Worm (Caenorhabditis elegans): ENCODE data around the gene K09C4.7.
A peak's percentile ranks its signal among the peaks of the same experiment; 100 is the strongest.

The K09C4.7 gene

ce11 chrX:3272580-3272979, at the start of gene K09C4.7:
K09C4.7 (plus strand) TSS chrX:3272880.
- TF ChIP-seq unc-39 (tag; optimal IDR thresholded peaks at IDR 0.05): no peak
- TF ChIP-seq unc-62 (GFP tag; optimal IDR thresholded peaks at IDR 0.05): no peak
- TF ChIP-seq nhr-237 (tag; optimal IDR thresholded peaks at IDR 0.05): no peak
- TF ChIP-seq ceh-82 (tag; optimal IDR thresholded peaks at IDR 0.05): no peak
- no peak for TF ChIP-seq skn-1 (tag; optimal IDR thresholded peaks at IDR 0.05)
- TF ChIP-seq ceh-16 (tag; optimal IDR thresholded peaks at IDR 0.05): no peak
- TF ChIP-seq lsy-2 (tag; optimal IDR thresholded peaks at IDR 0.05): no peak
- no peak for TF ChIP-seq aly-2 (tag; optimal IDR thresholded peaks at IDR 0.05)
- TF ChIP-seq elt-3 (tag; optimal IDR thresholded peaks at IDR 0.05): no peak

ce11 chrX:3223135-3223534, 49.5 kb upstream of the K09C4.7 start:
- TF ChIP-seq zag-1 (tag; optimal IDR thresholded peaks at IDR 0.05): no peak
- TF ChIP-seq alr-1 (tag; optimal IDR thresholded peaks at IDR 0.05): no peak
- TF ChIP-seq fos-1 (tag; optimal IDR thresholded peaks at IDR 0.05): no peak
- no peak for TF ChIP-seq lin-13 (GFP tag; optimal IDR thresholded peaks at IDR 0.05)
- TF ChIP-seq nhr-23 (tag; optimal IDR thresholded peaks at IDR 0.05): no peak
- no peak for TF ChIP-seq nhr-10 (tag; optimal IDR thresholded peaks at IDR 0.05)
- no peak for TF ChIP-seq C34F6.9 (tag; optimal IDR thresholded peaks at IDR 0.05)
- no peak for TF ChIP-seq nhr-12 (tag; optimal IDR thresholded peaks at IDR 0.05)
- no peak for TF ChIP-seq ztf-1 (GFP tag; conservative IDR thresholded peaks at IDR 0.05)
- no peak for TF ChIP-seq nhr-6 (tag; optimal IDR thresholded peaks at IDR 0.05)

ce11 chrX:3226348-3227229, 46.1 kb upstream of the K09C4.7 start:
- TF ChIP-seq ztf-4 (tag; optimal IDR thresholded peaks at IDR 0.05): no peak
- peak; percentile 28 for TF ChIP-seq F13H6.1 (tag; optimal IDR thresholded peaks at IDR 0.05)
- no peak for TF ChIP-seq nhr-10 (tag; optimal IDR thresholded peaks at IDR 0.05)
- no peak for TF ChIP-seq crh-2 (tag; optimal IDR thresholded peaks at IDR 0.05)
- TF ChIP-seq peb-1 (tag; optimal IDR thresholded peaks at IDR 0.05): no peak
- no peak for TF ChIP-seq unc-62 (GFP tag; optimal IDR thresholded peaks at IDR 0.05)
- TF ChIP-seq mbf-1 (tag; optimal IDR thresholded peaks at IDR 0.05): no peak
- TF ChIP-seq sma-3 (GFP tag; optimal IDR thresholded peaks at IDR 0.05): no peak

- TF ChIP-seq skn-1 (tag; optimal IDR thresholded peaks at IDR 0.05) (no peak), nhr-237 (tag; optimal IDR thresholded peaks at IDR 0.05) (no peak), egl-27 (tag; optimal IDR thresholded peaks at IDR 0.05) (no peak), sem-4 (tag; optimal IDR thresholded peaks at IDR 0.05) (no peak), nhr-11 (tag; optimal IDR thresholded peaks at IDR 0.05) (no peak), nhr-21 (tag; optimal IDR thresholded peaks at IDR 0.05) (no peak), F13H6.1 (tag; optimal IDR thresholded peaks at IDR 0.05) (no peak), nhr-10 (tag; optimal IDR thresholded peaks at IDR 0.05) (no peak), C34F6.9 (tag; optimal IDR thresholded peaks at IDR 0.05) (no peak)
These were observed 44.0 kb upstream of the K09C4.7 start for ce11 chrX:3228701-3229100.

ce11 chrX:3230575-3230974, 42.1 kb upstream of the K09C4.7 start:
- TF ChIP-seq unc-55 (GFP tag; optimal IDR thresholded peaks at IDR 0.05) (no peak), ceh-82 (tag; optimal IDR thresholded peaks at IDR 0.05) (no peak)

- TF ChIP-seq aly-2 (tag; optimal IDR thresholded peaks at IDR 0.05): no peak
- TF ChIP-seq fos-1 (tag; optimal IDR thresholded peaks at IDR 0.05): peak; percentile 95
- peak; percentile 72 for TF ChIP-seq sma-9 (GFP tag; optimal IDR thresholded peaks at IDR 0.05)
- TF ChIP-seq sma-9 (tag; optimal IDR thresholded peaks at IDR 0.05): no peak
- TF ChIP-seq crh-2 (tag; optimal IDR thresholded peaks at IDR 0.05): peak; percentile 85
- no peak for TF ChIP-seq nhr-21 (tag; optimal IDR thresholded peaks at IDR 0.05)
These were observed 37.3 kb upstream of the K09C4.7 start, which contains the start of gene F28B4.3 for ce11 chrX:3235358-3235816. F28B4.3 (minus strand) TSS chrX:3235408.

Measured in whole organism, L2 larva.